Worm (Caenorhabditis elegans) whole organism, early embryonic: ENCODE data around the gene npr-6.

Experiments
- B0310.2 ChIP-seq: sonication (generic microtip); optimal IDR thresholded peaks from 2 replicates; lab custom pipeline; 2016; ENCODE audit warnings: mild to moderate bottlenecking, missing genetic modification characterization, missing compliant biosample characterization
- F13C5.2 ChIP-seq: sonication (generic microtip); optimal IDR thresholded peaks from 2 replicates; lab custom pipeline; 2017; ENCODE audit warnings: mild to moderate bottlenecking, missing genetic modification characterization, inconsistent platforms, missing compliant biosample characterization
- ama-1 ChIP-seq: fragments of 150-350 bp; optimal IDR thresholded peaks from 2 replicates; lab custom pipeline; 2014
- ets-7 ChIP-seq: sonication (generic microtip); optimal IDR thresholded peaks from 2 replicates; lab custom pipeline; 2016; ENCODE audit warnings: missing genotype, missing genetic modification characterization, missing compliant biosample characterization
- flt-1 ChIP-seq: fragments of 200-800 bp; sonication (Bioruptor generic); IDR thresholded peaks from 2 replicates; pipeline ENCODE4 v1.3.6; 2022; ENCODE audit warnings: missing genetic modification characterization, missing compliant biosample characterization
- hnd-1 ChIP-seq: sonication (generic microtip); optimal IDR thresholded peaks from 2 replicates; lab custom pipeline; 2016; ENCODE audit warnings: missing genetic modification characterization, missing compliant biosample characterization
- scrt-1 ChIP-seq: fragments of 200-800 bp; sonication (Bioruptor generic); IDR thresholded peaks from 2 replicates; pipeline ENCODE4 v1.3.6; 2022; ENCODE audit warnings: missing genetic modification characterization, missing compliant biosample characterization
- tbx-37 ChIP-seq: fragments of 200-800 bp; sonication (Bioruptor generic); conservative IDR thresholded peaks from 2 replicates; pipeline ENCODE4 v1.3.6; 2022; ENCODE audit warnings: missing genetic modification reagents, missing genetic modification characterization, missing compliant biosample characterization

- TF ChIP-seq ama-1 (lab: Kevin White, UChicago) (no peak), tbx-37 (GFP tag; lab: Robert Waterston, UW) (no peak), flt-1 (GFP tag; lab: Robert Waterston, UW) (no peak), ets-7 (tag; lab: Kevin White, UChicago) (no peak), hnd-1 (tag; lab: Kevin White, UChicago) (no peak), scrt-1 (GFP tag; lab: Robert Waterston, UW) (no peak), B0310.2 (tag; lab: Kevin White, UChicago) (no peak), F13C5.2 (tag; lab: Kevin White, UChicago) (no peak)
Measured at ce11 chrX:10274470-10274869, 11.1 kb downstream of the npr-6 start.
